Fruit fly (Drosophila melanogaster) whole organism, wandering third instar larva: ENCODE results near the gene CG5276.

Experiments
- Abd-B ChIP-seq: fragments of >200 bp; optimal IDR thresholded peaks from 2 replicates; lab custom pipeline; 2017; ENCODE audit warnings: missing biosample characterization, missing genetic modification characterization
- CG9705 ChIP-seq: fragments of 200-800 bp; sonication (Bioruptor generic); optimal IDR thresholded peaks from 2 replicates; lab custom pipeline; 2018; ENCODE audit warnings: missing biosample characterization, mild to moderate bottlenecking, missing genetic modification characterization
- CrebA ChIP-seq: fragments of 200-800 bp; sonication (Bioruptor generic); optimal IDR thresholded peaks from 2 replicates; lab custom pipeline; 2016; ENCODE audit warnings: missing biosample characterization, mild to moderate bottlenecking, missing genetic modification characterization, borderline replicate concordance
- Dfd ChIP-seq: fragments of >200 bp; optimal IDR thresholded peaks from 2 replicates; lab custom pipeline; 2017; ENCODE audit warnings: missing biosample characterization, missing genetic modification characterization
- Dif ChIP-seq: fragments of 200-275, 200-300 bp; sonication (Bioruptor generic); optimal IDR thresholded peaks from 2 replicates; lab custom pipeline; 2018; ENCODE audit warnings: missing biosample characterization, missing genetic modification characterization; ENCODE audit not compliant: partially characterized antibody
- GATAd ChIP-seq: sonication (Bioruptor generic); optimal IDR thresholded peaks from 2 replicates; lab custom pipeline; 2016; ENCODE audit warnings: missing biosample characterization, missing genetic modification characterization
- HLH106 ChIP-seq: fragments of 200-800 bp; optimal IDR thresholded peaks from 3 replicates; lab custom pipeline; 2019; ENCODE audit warnings: missing biosample characterization, mild to moderate bottlenecking, missing genetic modification characterization, moderate library complexity
- N ChIP-seq: fragments of >200 bp; optimal IDR thresholded peaks from 2 replicates; lab custom pipeline; 2018; ENCODE audit warnings: missing biosample characterization, missing external identifiers, missing genetic modification characterization
- OdsH ChIP-seq: fragments of 200-800 bp; sonication (Bioruptor generic); optimal IDR thresholded peaks from 2 replicates; lab custom pipeline; 2016; ENCODE audit warnings: missing biosample characterization, mild to moderate bottlenecking, missing genetic modification characterization
- Rel ChIP-seq, 2 experiments: fragments of 200-800 bp; sonication (Bioruptor generic) in 1 of 2; optimal IDR thresholded peaks; 2 replicates in 1 of 2; 3 replicates in 1 of 2; lab custom pipeline; 2016 to 2019; ENCODE audit warnings: mild to moderate bottlenecking in 2 of 2, missing biosample characterization in 2 of 2, missing genetic modification characterization in 2 of 2, moderate library complexity in 1 of 2
- Sp1 ChIP-seq: fragments of 200-800 bp; sonication (Bioruptor generic); optimal IDR thresholded peaks from 3 replicates; lab custom pipeline; 2019; ENCODE audit warnings: missing biosample characterization, mild to moderate bottlenecking, missing genetic modification characterization, moderate library complexity
- br ChIP-seq: fragments of 200-800 bp; sonication (Bioruptor generic); optimal IDR thresholded peaks from 2 replicates; lab custom pipeline; 2016; ENCODE audit warnings: missing biosample characterization, missing genetic modification characterization
- dl ChIP-seq, 2 experiments: fragments of 175-275, 200-275 bp in 1 of 2; fragments of 200-275 bp in 1 of 2; sonication (Bioruptor generic); optimal IDR thresholded peaks; lab custom pipeline; 2018; ENCODE audit warnings: mild to moderate bottlenecking in 2 of 2, missing biosample characterization in 2 of 2, missing genetic modification characterization in 2 of 2, moderate library complexity in 2 of 2; ENCODE audit not compliant: partially characterized antibody in 2 of 2, insufficient read depth in 1 of 2
- dsf ChIP-seq: sonication (Bioruptor generic); optimal IDR thresholded peaks from 2 replicates; lab custom pipeline; 2016; ENCODE audit warnings: missing biosample characterization, missing genetic modification characterization, borderline replicate concordance
- ey ChIP-seq: fragments of 200-800 bp; sonication (Bioruptor generic); optimal IDR thresholded peaks from 2 replicates; lab custom pipeline; 2016; ENCODE audit warnings: missing biosample characterization, missing genetic modification characterization
- foxo ChIP-seq, 2 experiments: fragments of 200-800 bp; sonication (Bioruptor generic); optimal IDR thresholded peaks; 2 replicates in 1 of 2; 3 replicates in 1 of 2; lab custom pipeline; 2016 to 2017; ENCODE audit warnings: missing biosample characterization in 2 of 2, missing genetic modification characterization in 2 of 2
- fru ChIP-seq: fragments of 200-800 bp; sonication (Bioruptor generic); optimal IDR thresholded peaks from 3 replicates; lab custom pipeline; 2016; ENCODE audit warnings: missing biosample characterization, mild to moderate bottlenecking, missing genetic modification characterization
- h ChIP-seq: fragments of 200-800 bp; sonication (Bioruptor generic); optimal IDR thresholded peaks from 3 replicates; lab custom pipeline; 2016; ENCODE audit warnings: missing biosample characterization, mild to moderate bottlenecking, missing genetic modification characterization
- jim ChIP-seq: fragments of 175-275, 200-325 bp; sonication (Bioruptor generic); optimal IDR thresholded peaks from 2 replicates; lab custom pipeline; 2016; ENCODE audit warnings: missing biosample characterization, mild to moderate bottlenecking, missing genetic modification characterization
- lola ChIP-seq: fragments of >200 bp; optimal IDR thresholded peaks from 2 replicates; lab custom pipeline; 2017; ENCODE audit warnings: missing biosample characterization, missing genetic modification characterization
- pan ChIP-seq: fragments of >200 bp; optimal IDR thresholded peaks from 2 replicates; lab custom pipeline; 2017
- rgr ChIP-seq: fragments of 200-800 bp; sonication (Bioruptor generic); optimal IDR thresholded peaks from 3 replicates; lab custom pipeline; 2016; ENCODE audit warnings: missing biosample characterization, mild to moderate bottlenecking, missing genetic modification characterization
- sage ChIP-seq: fragments of 200-800 bp; sonication (Bioruptor generic); optimal IDR thresholded peaks from 2 replicates; lab custom pipeline; 2016; ENCODE audit warnings: missing biosample characterization, mild to moderate bottlenecking, missing genetic modification characterization
- sv ChIP-seq: fragments of 200-800 bp; sonication (Bioruptor generic); optimal IDR thresholded peaks from 3 replicates; lab custom pipeline; 2016; ENCODE audit warnings: missing biosample characterization, missing genetic modification characterization
- tai ChIP-seq: sonication (Bioruptor generic); optimal IDR thresholded peaks from 2 replicates; lab custom pipeline; 2016; ENCODE audit warnings: missing biosample characterization, missing genetic modification characterization
- usp ChIP-seq: fragments of >200 bp; optimal IDR thresholded peaks from 2 replicates; lab custom pipeline; 2017; ENCODE audit warnings: missing biosample characterization, missing genetic modification characterization

CG5276 gene

dm6 chr3R:11458851-11459175 is 27.3 kb downstream of the CG5276 start:
- TF ChIP-seq foxo (GFP tag; optimal IDR thresholded peaks at IDR 0.05; lab: Kevin White, UChicago) = no peak
- no peak for TF ChIP-seq pan (lab: Kevin White, UChicago)
- TF ChIP-seq Rel (GFP tag; optimal IDR thresholded peaks at IDR 0.05; lab: Kevin White, UChicago) = no peak
- peak; percentile 43 for TF ChIP-seq Rel (tag; optimal IDR thresholded peaks at IDR 0.05; lab: Kevin White, UChicago)
- TF ChIP-seq lola (GFP tag; lab: Kevin White, UChicago) = no peak
- no peak for TF ChIP-seq Abd-B

dm6 chr3R:11460502-11461358 is 29.2 kb downstream of the CG5276 start, which contains the start of gene PGRP-LB:
PGRP-LB (minus strand) TSS chr3R:11460552.
- TF ChIP-seq HLH106 (tag; lab: Kevin White, UChicago) (peak; percentile 29), Sp1 (GFP tag; lab: Kevin White, UChicago) (no peak), Abd-B (no peak), rgr (peak; percentile 38), Rel (GFP tag; optimal IDR thresholded peaks at IDR 0.05; lab: Kevin White, UChicago) (no peak), Rel (tag; optimal IDR thresholded peaks at IDR 0.05; lab: Kevin White, UChicago) (peak; percentile 99), OdsH (GFP tag; lab: Kevin White, UChicago) (peak; percentile 25), fru (peak; percentile 17), h (GFP tag; lab: Kevin White, UChicago) (peak; percentile 91), ey (peak; percentile 30), foxo (GFP tag; optimal IDR thresholded peaks at IDR 0.05; lab: Kevin White, UChicago) (peak in 1 of 2 experiments; percentile 40), GATAd (GFP tag; lab: Kevin White, UChicago) (no peak), Dif (GFP tag; lab: Kevin White, UChicago) (no peak)

- no peak for TF ChIP-seq sv (GFP tag; lab: Kevin White, UChicago)
- no peak for TF ChIP-seq br (GFP tag; lab: Kevin White, UChicago)
- no peak for TF ChIP-seq N (GFP tag; lab: Kevin White, UChicago)
- TF ChIP-seq dsf = no peak
- no peak for TF ChIP-seq dl (GFP tag; optimal IDR thresholded peaks at IDR 0.05; lab: Kevin White, UChicago; ENCODE audit: insufficient read depth in 1 of 2, partially characterized antibody in 2 of 2)
- TF ChIP-seq, all 38 proteins: peak for 0
Measured at dm6 chr3R:11467812-11468211, 36.3 kb downstream of the CG5276 start.

dm6 chr3R:11469745-11470144 is 38.2 kb downstream of the CG5276 start:
- no peak for TF ChIP-seq CG9705 (GFP tag; lab: Kevin White, UChicago)
- no peak for TF ChIP-seq dsf
- no peak for TF ChIP-seq N (GFP tag; lab: Kevin White, UChicago)
- TF ChIP-seq Dfd (GFP tag; lab: Kevin White, UChicago) = no peak
- TF ChIP-seq CrebA = no peak
- no peak for TF ChIP-seq Rel (GFP tag; optimal IDR thresholded peaks at IDR 0.05; lab: Kevin White, UChicago)
- no peak for TF ChIP-seq Rel (tag; optimal IDR thresholded peaks at IDR 0.05; lab: Kevin White, UChicago)
- TF ChIP-seq dl (GFP tag; optimal IDR thresholded peaks at IDR 0.05; lab: Kevin White, UChicago; ENCODE audit: insufficient read depth in 1 of 2, partially characterized antibody in 2 of 2) = no peak
- TF ChIP-seq Dif (GFP tag; lab: Kevin White, UChicago) = no peak
- TF ChIP-seq ey = no peak
- TF ChIP-seq sage (GFP tag; lab: Kevin White, UChicago) = no peak
- no peak for TF ChIP-seq jim (GFP tag; lab: Kevin White, UChicago)
- TF ChIP-seq Abd-B = no peak
- no peak for TF ChIP-seq GATAd (GFP tag; lab: Kevin White, UChicago)
- no peak for TF ChIP-seq HLH106 (tag; lab: Kevin White, UChicago)
- no peak for TF ChIP-seq Sp1 (GFP tag; lab: Kevin White, UChicago)
- no peak for TF ChIP-seq foxo (GFP tag; optimal IDR thresholded peaks at IDR 0.05; lab: Kevin White, UChicago)
- no peak for TF ChIP-seq usp (GFP tag; lab: Kevin White, UChicago)
- TF ChIP-seq h (GFP tag; lab: Kevin White, UChicago) = no peak
- TF ChIP-seq pan (lab: Kevin White, UChicago) = no peak
- no peak for TF ChIP-seq tai (GFP tag; lab: Kevin White, UChicago)
